Comparison of ENCODE assay signal across 8 worm cellular contexts in the genomic region with DNA sequence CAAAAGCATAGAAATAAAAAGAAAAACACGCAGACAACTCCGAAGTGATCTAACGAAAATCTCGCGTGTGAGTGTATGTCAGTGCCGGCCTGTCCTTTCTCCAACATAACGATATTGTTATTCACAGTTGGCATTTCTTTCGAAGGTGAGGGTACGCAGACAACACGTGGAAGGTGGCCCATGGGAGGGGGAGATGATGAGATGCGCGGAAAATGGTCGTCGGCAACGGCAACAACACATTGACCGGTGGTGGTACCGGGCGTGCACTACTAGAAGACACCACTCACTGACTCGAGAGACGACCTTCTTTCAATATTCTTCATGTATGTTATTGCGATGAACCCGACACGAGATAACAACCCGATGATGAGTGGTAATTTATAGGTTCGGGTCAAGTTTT.
TF ChIP-seq lines count a peak whose summit lies in the region.

No protein-coding gene starts in this region.

TF ChIP-seq in whole organism, L1 larva, 84 proteins besides CTCF, POLR2A, EP300 and RAD21 (continues in another document):
- TF ChIP-seq nhr-20 (tag; optimal IDR thresholded peaks at IDR 0.05; lab: Kevin White, UChicago) (peak; percentile 41), mab-9 (GFP tag; IDR thresholded peaks at IDR 0.05; lab: Robert Waterston, UW) (no peak), pag-3 (tag; optimal IDR thresholded peaks at IDR 0.05; lab: Kevin White, UChicago; ENCODE audit: borderline replicate concordance, insufficient read depth) (no peak), elt-3 (tag; optimal IDR thresholded peaks at IDR 0.05; lab: Kevin White, UChicago) (no peak), sup-37 (GFP tag; optimal IDR thresholded peaks at IDR 0.05; lab: Kevin White, UChicago) (no peak), fkh-4 (tag; optimal IDR thresholded peaks at IDR 0.05; lab: Kevin White, UChicago; ENCODE audit: borderline replicate concordance) (no peak), pqm-1 (tag; optimal IDR thresholded peaks at IDR 0.05; lab: Kevin White, UChicago) (no peak), alr-1 (tag; optimal IDR thresholded peaks at IDR 0.05; lab: Kevin White, UChicago; ENCODE audit: borderline replicate concordance) (no peak), efl-3 (GFP tag; optimal IDR thresholded peaks at IDR 0.05; lab: Kevin White, UChicago) (no peak), mep-1 (tag; optimal IDR thresholded peaks at IDR 0.05; lab: Kevin White, UChicago) (peak; percentile 40)

TF ChIP-seq in whole organism, L2 larva, 48 proteins besides CTCF, POLR2A, EP300 and RAD21:
- TF ChIP-seq sma-3 (GFP tag; optimal IDR thresholded peaks at IDR 0.05; lab: Kevin White, UChicago), result peak; percentile 4
- no peak for TF ChIP-seq unc-62 (GFP tag; optimal IDR thresholded peaks at IDR 0.05; lab: Kevin White, UChicago)
- no peak for TF ChIP-seq ztf-4 (tag; optimal IDR thresholded peaks at IDR 0.05; lab: Kevin White, UChicago)
- no peak for TF ChIP-seq elt-1 (tag; optimal IDR thresholded peaks at IDR 0.05; lab: Kevin White, UChicago)
- no peak for TF ChIP-seq ama-1 (optimal IDR thresholded peaks at IDR 0.05; lab: Kevin White, UChicago)
- TF ChIP-seq sma-9 (GFP tag; optimal IDR thresholded peaks at IDR 0.05; lab: Kevin White, UChicago), result peak; percentile 30
- TF ChIP-seq sma-9 (tag; optimal IDR thresholded peaks at IDR 0.05; lab: Kevin White, UChicago), result no peak
- no peak for TF ChIP-seq unc-39 (tag; optimal IDR thresholded peaks at IDR 0.05; lab: Kevin White, UChicago)
- no peak for TF ChIP-seq lin-13 (GFP tag; optimal IDR thresholded peaks at IDR 0.05; lab: Kevin White, UChicago)
- TF ChIP-seq fos-1 (tag; optimal IDR thresholded peaks at IDR 0.05; lab: Kevin White, UChicago), result peak; percentile 8

TF ChIP-seq in whole organism, L3 larva, 47 proteins besides CTCF, POLR2A, EP300 and RAD21:
- TF ChIP-seq nhr-23 (tag; optimal IDR thresholded peaks at IDR 0.05; lab: Kevin White, UChicago) (peak; percentile 6), lsy-12 (tag; optimal IDR thresholded peaks at IDR 0.05; lab: Kevin White, UChicago) (peak; percentile 9), aly-2 (tag; optimal IDR thresholded peaks at IDR 0.05; lab: Kevin White, UChicago) (no peak), nhr-25 (tag; optimal IDR thresholded peaks at IDR 0.05; lab: Kevin White, UChicago) (peak; percentile 41)

TF ChIP-seq in whole organism, L4 larva, 104 proteins besides CTCF, POLR2A, EP300 and RAD21 (continues in another document):
- no peak for TF ChIP-seq zip-11 (GFP tag; IDR thresholded peaks at IDR 0.05; lab: Robert Waterston, UW)
- TF ChIP-seq nhr-25 (tag; optimal IDR thresholded peaks at IDR 0.05; lab: Kevin White, UChicago; ENCODE audit: borderline replicate concordance, insufficient read depth), result peak; percentile 33
- no peak for TF ChIP-seq aly-2 (tag; optimal IDR thresholded peaks at IDR 0.05; lab: Kevin White, UChicago)
- TF ChIP-seq unc-62 (GFP tag; optimal IDR thresholded peaks at IDR 0.05 in 1 of 2; lab: Kevin White, UChicago), result peak in 1 of 2 experiments; percentile 78
- no peak for TF ChIP-seq unc-62 (tag; optimal IDR thresholded peaks at IDR 0.05; lab: Kevin White, UChicago)
- TF ChIP-seq unc-39 (tag; optimal IDR thresholded peaks at IDR 0.05; lab: Kevin White, UChicago), result no peak
- TF ChIP-seq mxl-3 (GFP tag; optimal IDR thresholded peaks at IDR 0.05; lab: Kevin White, UChicago), result peak; percentile 57
- no peak for TF ChIP-seq F37D6.2 (tag; optimal IDR thresholded peaks at IDR 0.05; lab: Kevin White, UChicago)
- peak; percentile 51 for TF ChIP-seq hlh-30 (tag; optimal IDR thresholded peaks at IDR 0.05; lab: Kevin White, UChicago; ENCODE audit: insufficient read depth)
- no peak for TF ChIP-seq mdt-29 (GFP tag; IDR thresholded peaks at IDR 0.05; lab: Robert Waterston, UW)
- no peak for TF ChIP-seq duxl-1 (tag; optimal IDR thresholded peaks at IDR 0.05; lab: Kevin White, UChicago; ENCODE audit: poor library complexity)
- no peak for TF ChIP-seq vab-7 (GFP tag; IDR thresholded peaks at IDR 0.05; lab: Robert Waterston, UW)

TF ChIP-seq in whole organism, early embryonic, 17 proteins besides CTCF, POLR2A, EP300 and RAD21:
- TF ChIP-seq aly-1 (tag; optimal IDR thresholded peaks at IDR 0.05; lab: Kevin White, UChicago), result no peak
- TF ChIP-seq ceh-13 (GFP tag; optimal IDR thresholded peaks at IDR 0.05; lab: Kevin White, UChicago), result no peak
- no peak for TF ChIP-seq hnd-1 (tag; optimal IDR thresholded peaks at IDR 0.05; lab: Kevin White, UChicago)
- no peak for TF ChIP-seq sea-1 (GFP tag; conservative IDR thresholded peaks at IDR 0.05; lab: Robert Waterston, UW)
- TF ChIP-seq hmbx-1 (tag; optimal IDR thresholded peaks at IDR 0.05; lab: Kevin White, UChicago), result no peak
- TF ChIP-seq hmg-4 (GFP tag; optimal IDR thresholded peaks at IDR 0.05; lab: Kevin White, UChicago), result peak; percentile 35
- no peak for TF ChIP-seq ets-7 (tag; optimal IDR thresholded peaks at IDR 0.05; lab: Kevin White, UChicago)

TF ChIP-seq in whole organism, late embryonic, 69 proteins besides CTCF, POLR2A, EP300 and RAD21:
- TF ChIP-seq mec-3 (tag; optimal IDR thresholded peaks at IDR 0.05; lab: Kevin White, UChicago; ENCODE audit: borderline replicate concordance), result no peak
- TF ChIP-seq sdc-2 (tag; optimal IDR thresholded peaks at IDR 0.05; lab: Kevin White, UChicago), result no peak
- no peak for TF ChIP-seq ama-1 (optimal IDR thresholded peaks at IDR 0.05; lab: Kevin White, UChicago)
- peak; percentile 61 for TF ChIP-seq ref-2 (tag; optimal IDR thresholded peaks at IDR 0.05; lab: Kevin White, UChicago)
- no peak for TF ChIP-seq nhr-232 (tag; optimal IDR thresholded peaks at IDR 0.05; lab: Kevin White, UChicago)
- peak; percentile 41 for TF ChIP-seq tbx-2 (tag; optimal IDR thresholded peaks at IDR 0.05; lab: Kevin White, UChicago)

TF ChIP-seq in whole organism, midembryonic, 9 proteins besides CTCF, POLR2A, EP300 and RAD21:
- 0 out of 2 replicates have a peak, but pooled peaks have one; percentile 6 for TF ChIP-seq flt-1 (GFP tag; IDR thresholded peaks at IDR 0.05; lab: Robert Waterston, UW)
- no peak for TF ChIP-seq T22C8.4 (GFP tag; IDR thresholded peaks at IDR 0.05; lab: Robert Waterston, UW)

TF ChIP-seq in whole organism, mixed stage, embryonic, 35 proteins besides CTCF, POLR2A, EP300 and RAD21:
- no peak for TF ChIP-seq pha-4 (tag; optimal IDR thresholded peaks at IDR 0.05; lab: Kevin White, UChicago)
- peak; percentile 95 for TF ChIP-seq nhr-2 (tag; optimal IDR thresholded peaks at IDR 0.05; lab: Kevin White, UChicago)
- no peak for TF ChIP-seq mls-2 (tag; optimal IDR thresholded peaks at IDR 0.05; lab: Kevin White, UChicago)
- no peak for TF ChIP-seq mep-1 (tag; optimal IDR thresholded peaks at IDR 0.05; lab: Kevin White, UChicago)
- no peak for TF ChIP-seq cnd-1 (tag; optimal IDR thresholded peaks at IDR 0.05; lab: Kevin White, UChicago)
- no peak for TF ChIP-seq ces-1 (GFP tag; optimal IDR thresholded peaks at IDR 0.05; lab: Kevin White, UChicago)
